Worm (Caenorhabditis elegans) whole organism, L3 larva: ENCODE measurements around the gene F22E5.20.

Experiments
- R02D3.7 ChIP-seq: fragments of 150-350 bp; optimal IDR thresholded peaks from 2 replicates; lab custom pipeline; 2014; ENCODE audit warnings: missing biosample characterization, missing genetic modification characterization
- ZK546.5 ChIP-seq: sonication (generic microtip); optimal IDR thresholded peaks from 2 replicates; lab custom pipeline; 2017; ENCODE audit warnings: missing biosample characterization, missing genetic modification characterization
- aly-2 ChIP-seq: fragments of 150-350 bp; optimal IDR thresholded peaks from 2 replicates; lab custom pipeline; 2014; ENCODE audit warnings: missing biosample characterization, missing genetic modification characterization
- ama-1 ChIP-seq: fragments of 150-350 bp; optimal IDR thresholded peaks from 2 replicates; lab custom pipeline; 2018
- ceh-16 ChIP-seq: sonication (generic microtip); optimal IDR thresholded peaks from 2 replicates; lab custom pipeline; 2017; ENCODE audit warnings: missing biosample characterization, missing genetic modification characterization
- ceh-82 ChIP-seq: fragments of 150-350 bp; optimal IDR thresholded peaks from 2 replicates; lab custom pipeline; 2014; ENCODE audit warnings: missing biosample characterization, missing genetic modification characterization
- ceh-9 ChIP-seq: sonication (generic microtip); optimal IDR thresholded peaks from 2 replicates; lab custom pipeline; 2018; ENCODE audit warnings: missing biosample characterization, missing genetic modification characterization
- egl-27 ChIP-seq: sonication (generic microtip); optimal IDR thresholded peaks from 4 replicates; lab custom pipeline; 2017; ENCODE audit warnings: missing biosample characterization, missing genetic modification reagents, missing genetic modification characterization
- egl-5 ChIP-seq: fragments of 150-350 bp; optimal IDR thresholded peaks from 2 replicates; lab custom pipeline; 2017; ENCODE audit warnings: missing biosample characterization, missing genetic modification reagents, missing genetic modification characterization, inconsistent platforms
- elt-2 ChIP-seq: sonication (generic microtip); optimal IDR thresholded peaks from 2 replicates; lab custom pipeline; 2016; ENCODE audit warnings: missing genetic modification reagents, mild to moderate bottlenecking, missing genetic modification characterization, missing compliant biosample characterization
- elt-3 ChIP-seq, 3 experiments: fragments of 150-350 bp in 1 of 3; sonication (generic microtip) in 2 of 3; optimal IDR thresholded peaks; 2 replicates in 2 of 3; 4 replicates in 1 of 3; lab custom pipeline; 2014 to 2017; ENCODE audit warnings: missing biosample characterization in 3 of 3, missing genetic modification characterization in 3 of 3
- eor-1 ChIP-seq, 2 experiments: fragments of 150-350 bp; optimal IDR thresholded peaks; 2 replicates each; lab custom pipeline; 2014 to 2018; ENCODE audit warnings: missing biosample characterization in 2 of 2, missing genetic modification characterization in 2 of 2
- fos-1 ChIP-seq: fragments of 150-350 bp; optimal IDR thresholded peaks from 2 replicates; lab custom pipeline; 2014; ENCODE audit warnings: missing biosample characterization, missing genetic modification characterization
- hmg-11 ChIP-seq: sonication (generic microtip); optimal IDR thresholded peaks from 2 replicates; lab custom pipeline; 2016; ENCODE audit warnings: missing genetic modification characterization, missing compliant biosample characterization
- jun-1 ChIP-seq: fragments of 150-350 bp; optimal IDR thresholded peaks from 2 replicates; lab custom pipeline; 2014; ENCODE audit warnings: missing biosample characterization, missing genetic modification reagents, missing genetic modification characterization
- lin-39 ChIP-seq: fragments of 150-350 bp; optimal IDR thresholded peaks from 2 replicates; lab custom pipeline; 2018; ENCODE audit warnings: missing biosample characterization, missing genetic modification reagents, missing genetic modification characterization
- lsy-12 ChIP-seq: sonication (generic microtip); optimal IDR thresholded peaks from 2 replicates; lab custom pipeline; 2016; ENCODE audit warnings: mild to moderate bottlenecking, missing genetic modification characterization, missing compliant biosample characterization
- mdl-1 ChIP-seq: fragments of 150-350 bp; optimal IDR thresholded peaks from 2 replicates; lab custom pipeline; 2014; ENCODE audit warnings: missing biosample characterization, missing genetic modification characterization
- nfya-1 ChIP-seq: sonication (generic microtip); optimal IDR thresholded peaks from 2 replicates; lab custom pipeline; 2017; ENCODE audit warnings: missing genetic modification characterization, mild to moderate bottlenecking, missing compliant biosample characterization, antibody characterized with exemption, moderate library complexity; ENCODE audit not compliant: insufficient read depth
- nhr-11 ChIP-seq: fragments of 150-350 bp; optimal IDR thresholded peaks from 2 replicates; lab custom pipeline; 2014; ENCODE audit warnings: missing biosample characterization, missing genetic modification characterization
- nhr-23 ChIP-seq: fragments of 150-350 bp; optimal IDR thresholded peaks from 2 replicates; lab custom pipeline; 2014; ENCODE audit warnings: missing biosample characterization, missing genetic modification reagents, missing genetic modification characterization
- nhr-237 ChIP-seq: fragments of 150-350 bp; optimal IDR thresholded peaks from 2 replicates; lab custom pipeline; 2014; ENCODE audit warnings: missing biosample characterization, missing genetic modification characterization
- nhr-25 ChIP-seq: sonication (generic microtip); optimal IDR thresholded peaks from 2 replicates; lab custom pipeline; 2017; ENCODE audit warnings: missing biosample characterization, missing genetic modification characterization
- nhr-28 ChIP-seq: fragments of 150-350 bp; optimal IDR thresholded peaks from 2 replicates; lab custom pipeline; 2014; ENCODE audit warnings: missing biosample characterization, missing genetic modification characterization
- nhr-67 ChIP-seq: fragments of 150-350 bp; optimal IDR thresholded peaks from 2 replicates; lab custom pipeline; 2014; ENCODE audit warnings: missing biosample characterization, missing genetic modification characterization
- nhr-77 ChIP-seq: fragments of 150-350 bp; optimal IDR thresholded peaks from 2 replicates; lab custom pipeline; 2014; ENCODE audit warnings: missing biosample characterization, missing genetic modification characterization
- pha-4 ChIP-seq: fragments of 150-350 bp; optimal IDR thresholded peaks from 2 replicates; lab custom pipeline; 2014; ENCODE audit warnings: missing biosample characterization, missing genetic modification reagents, missing genetic modification characterization
- sea-2 ChIP-seq: fragments of 150-350 bp; sonication (generic microtip); optimal IDR thresholded peaks from 4 replicates; lab custom pipeline; 2014; ENCODE audit warnings: missing biosample characterization, missing genetic modification reagents, missing genetic modification characterization
- snpc-4 ChIP-seq: fragments of 150-350 bp; optimal IDR thresholded peaks from 2 replicates; lab custom pipeline; 2014; ENCODE audit warnings: missing biosample characterization, missing genetic modification characterization
- unc-39 ChIP-seq: sonication (generic microtip); optimal IDR thresholded peaks from 4 replicates; lab custom pipeline; 2017; ENCODE audit warnings: missing biosample characterization, missing genetic modification characterization
- unc-62 ChIP-seq: fragments of 150-350 bp; sonication (generic microtip); optimal IDR thresholded peaks from 4 replicates; lab custom pipeline; 2014; ENCODE audit warnings: missing biosample characterization, missing genetic modification reagents, missing genetic modification characterization
- zag-1 ChIP-seq: fragments of 150-350 bp; optimal IDR thresholded peaks from 2 replicates; lab custom pipeline; 2014; ENCODE audit warnings: missing biosample characterization, missing genetic modification characterization
- ztf-4 ChIP-seq: fragments of 150-350 bp; optimal IDR thresholded peaks from 2 replicates; lab custom pipeline; 2014; ENCODE audit warnings: missing biosample characterization, missing genetic modification characterization

The F22E5.20 gene

ce11 chrII:2709942-2710341, 36.5 kb upstream of the F22E5.20 start, which contains the start of gene T05A8.1:
Gene T05A8.1, minus strand, starts transcription at chrII:2710042.
- TF ChIP-seq sea-2 (GFP tag; lab: Kevin White, UChicago) (no peak), jun-1 (no peak), egl-27 (tag; lab: Kevin White, UChicago) (no peak), lsy-12 (tag; lab: Kevin White, UChicago) (no peak)

ce11 chrII:2707872-2708271, 34.4 kb upstream of the F22E5.20 start, which contains the start of gene Y47G7B.2:
Gene Y47G7B.2, minus strand, starts transcription at chrII:2708014.
- TF ChIP-seq fos-1 (no peak), unc-39 (tag; lab: Kevin White, UChicago) (no peak), ztf-4 (tag; lab: Kevin White, UChicago) (no peak), elt-2 (tag; lab: Kevin White, UChicago) (peak; percentile 23), jun-1 (no peak), ceh-82 (tag; lab: Kevin White, UChicago) (no peak), nhr-23 (tag; lab: Kevin White, UChicago) (no peak), lin-39 (tag; lab: Kevin White, UChicago) (peak; percentile 16), ceh-9 (no peak), egl-5 (tag; lab: Kevin White, UChicago) (peak; percentile 15), zag-1 (tag; lab: Kevin White, UChicago) (no peak), elt-3 (tag; optimal IDR thresholded peaks at IDR 0.05; lab: Kevin White, UChicago) (no peak), snpc-4 (tag; lab: Kevin White, UChicago) (no peak)

ce11 chrII:2705200-2705599, 31.8 kb upstream of the F22E5.20 start, which contains the start of gene srh-128:
Gene srh-128, minus strand, starts transcription at chrII:2705300.
- no peak for TF ChIP-seq egl-5 (tag; lab: Kevin White, UChicago)
- TF ChIP-seq lsy-12 (tag; lab: Kevin White, UChicago) = no peak
- TF ChIP-seq nfya-1 = no peak
- no peak for TF ChIP-seq aly-2 (tag; lab: Kevin White, UChicago)
- no peak for TF ChIP-seq nhr-67 (tag; lab: Kevin White, UChicago)
- TF ChIP-seq ceh-9 = no peak
- TF ChIP-seq nhr-77 (tag; lab: Kevin White, UChicago) = no peak
- no peak for TF ChIP-seq nhr-25 (tag; lab: Kevin White, UChicago)
- TF ChIP-seq ZK546.5 (tag; lab: Kevin White, UChicago) = no peak

ce11 chrII:2702757-2703156, 29.3 kb upstream of the F22E5.20 start, which contains the start of gene sri-60:
Gene sri-60, minus strand, starts transcription at chrII:2702857.
- TF ChIP-seq snpc-4 (tag; lab: Kevin White, UChicago) (no peak), egl-5 (tag; lab: Kevin White, UChicago) (no peak), eor-1 (tag; optimal IDR thresholded peaks at IDR 0.05; lab: Kevin White, UChicago) (no peak), jun-1 (no peak), aly-2 (tag; lab: Kevin White, UChicago) (no peak)

ce11 chrII:2700229-2700628, 26.8 kb upstream of the F22E5.20 start, which contains the start of gene sri-61:
Gene sri-61, minus strand, starts transcription at chrII:2700329.
- no peak for TF ChIP-seq ceh-16 (tag; lab: Kevin White, UChicago)
- TF ChIP-seq nhr-28 (tag; lab: Kevin White, UChicago) = no peak
- TF ChIP-seq nhr-23 (tag; lab: Kevin White, UChicago) = no peak
- no peak for TF ChIP-seq mdl-1 (tag; lab: Kevin White, UChicago)
- no peak for TF ChIP-seq ceh-9
- no peak for TF ChIP-seq nhr-77 (tag; lab: Kevin White, UChicago)
- TF ChIP-seq elt-2 (tag; lab: Kevin White, UChicago) = no peak
- no peak for TF ChIP-seq nhr-11 (tag; lab: Kevin White, UChicago)
- no peak for TF ChIP-seq zag-1 (tag; lab: Kevin White, UChicago)
- no peak for TF ChIP-seq sea-2 (GFP tag; lab: Kevin White, UChicago)
- no peak for TF ChIP-seq R02D3.7
- no peak for TF ChIP-seq nhr-237 (tag; lab: Kevin White, UChicago)
- TF ChIP-seq unc-62 (GFP tag; lab: Kevin White, UChicago) = no peak
- TF ChIP-seq hmg-11 (tag; lab: Kevin White, UChicago) = no peak
- TF ChIP-seq ama-1 (lab: Kevin White, UChicago) = no peak

- TF ChIP-seq ZK546.5 (tag; lab: Kevin White, UChicago) = no peak
- no peak for TF ChIP-seq egl-27 (tag; lab: Kevin White, UChicago)
- TF ChIP-seq ztf-4 (tag; lab: Kevin White, UChicago) = no peak
- no peak for TF ChIP-seq lin-39 (tag; lab: Kevin White, UChicago)
- no peak for TF ChIP-seq pha-4 (tag; lab: Kevin White, UChicago)
- no peak for TF ChIP-seq zag-1 (tag; lab: Kevin White, UChicago)
- TF ChIP-seq eor-1 (tag; optimal IDR thresholded peaks at IDR 0.05; lab: Kevin White, UChicago) = no peak
- TF ChIP-seq aly-2 (tag; lab: Kevin White, UChicago) = no peak
- TF ChIP-seq ceh-9 = no peak
- TF ChIP-seq R02D3.7 = no peak
Observed at ce11 chrII:2698378-2698777, 24.9 kb upstream of the F22E5.20 start, which contains the start of gene sri-62. Gene sri-62, minus strand, starts transcription at chrII:2698478.
